Fruit fly (Drosophila melanogaster) whole organism, embryonic: ENCODE results near the gene spn-B.

Experiments
- BEAF-32 ChIP-seq: fragments of 200-800 bp; sonication (Bioruptor generic); optimal IDR thresholded peaks from 3 replicates; lab custom pipeline; 2017; ENCODE audit warnings: missing biosample characterization, missing genetic modification characterization, mild to moderate bottlenecking, moderate library complexity, missing genetic modification reagents
- Bteb2 ChIP-seq: fragments of 200-800 bp; sonication (Bioruptor generic); optimal IDR thresholded peaks from 2 replicates; lab custom pipeline; 2016; ENCODE audit warnings: missing biosample characterization, missing genetic modification characterization
- CG11093 ChIP-seq: fragments of 200-800 bp; sonication (Bioruptor generic); IDR thresholded peaks from 3 replicates; pipeline ENCODE4 v1.3.6; 2022; ENCODE audit warnings: missing biosample characterization, missing genetic modification characterization
- CG11456 ChIP-seq: fragments of 200-800 bp; sonication (Bioruptor generic); IDR thresholded peaks from 3 replicates; pipeline ENCODE4 v1.3.6; 2022; ENCODE audit warnings: missing biosample characterization, missing genetic modification characterization
- CG15011 ChIP-seq: fragments of 200-800 bp; sonication (Bioruptor generic); optimal IDR thresholded peaks from 3 replicates; lab custom pipeline; 2018; ENCODE audit warnings: missing biosample characterization, mild to moderate bottlenecking, missing genetic modification characterization
- CG16815 ChIP-seq: fragments of 200-800 bp; sonication (Bioruptor generic); optimal IDR thresholded peaks from 3 replicates; lab custom pipeline; 2017; ENCODE audit warnings: missing biosample characterization, mild to moderate bottlenecking, missing genetic modification characterization
- CG18011 ChIP-seq: fragments of 200-800 bp; sonication (Bioruptor generic); optimal IDR thresholded peaks from 2 replicates; lab custom pipeline; 2017; ENCODE audit warnings: missing biosample characterization, missing genetic modification characterization, mild to moderate bottlenecking, moderate library complexity, missing genotype
- CG18476 ChIP-seq: fragments of 200-800 bp; sonication (Bioruptor generic); optimal IDR thresholded peaks from 2 replicates; lab custom pipeline; 2016; ENCODE audit warnings: missing biosample characterization, mild to moderate bottlenecking, missing genetic modification characterization
- CG30020 ChIP-seq: fragments of 200-800 bp; optimal IDR thresholded peaks from 2 replicates; lab custom pipeline; 2019; ENCODE audit warnings: missing biosample characterization, mild to moderate bottlenecking, missing genetic modification characterization, moderate library complexity
- CG33557 ChIP-seq: fragments of 200-800 bp; sonication (Bioruptor generic); optimal IDR thresholded peaks from 2 replicates; lab custom pipeline; 2019; ENCODE audit warnings: missing biosample characterization, mild to moderate bottlenecking, missing genetic modification characterization, moderate library complexity
- CG34224 ChIP-seq: fragments of 200-800 bp; sonication (Bioruptor generic); IDR thresholded peaks from 3 replicates; pipeline ENCODE4 v1.3.6; 2022; ENCODE audit warnings: missing biosample characterization, missing genetic modification characterization; ENCODE audit not compliant: partially characterized antibody
- CG34376 ChIP-seq: fragments of 200-800 bp; sonication (Bioruptor generic); optimal IDR thresholded peaks from 2 replicates; lab custom pipeline; 2018; ENCODE audit warnings: missing biosample characterization, mild to moderate bottlenecking, missing genetic modification characterization
- CG3838 ChIP-seq: fragments of 200-800 bp; sonication (Bioruptor generic); optimal IDR thresholded peaks from 3 replicates; lab custom pipeline; 2016; ENCODE audit warnings: missing biosample characterization, missing genetic modification characterization
- CG5245 ChIP-seq: fragments of 200-800 bp; sonication (Bioruptor generic); optimal IDR thresholded peaks from 3 replicates; lab custom pipeline; 2016; ENCODE audit warnings: missing biosample characterization, missing genetic modification characterization
- CG6654 ChIP-seq: fragments of 200-800 bp; sonication (Bioruptor generic); optimal IDR thresholded peaks from 2 replicates; lab custom pipeline; 2017; ENCODE audit warnings: missing biosample characterization, mild to moderate bottlenecking, missing genetic modification characterization
- CG6854 ChIP-seq: fragments of 200-800 bp; sonication (Bioruptor generic); optimal IDR thresholded peaks from 3 replicates; lab custom pipeline; 2017; ENCODE audit warnings: missing biosample characterization, mild to moderate bottlenecking, missing genetic modification characterization
- CG9609 ChIP-seq: fragments of 200-800 bp; sonication (Bioruptor generic); optimal IDR thresholded peaks from 3 replicates; lab custom pipeline; 2016; ENCODE audit warnings: missing biosample characterization, missing genetic modification characterization
- CG9797 ChIP-seq: fragments of 200-800 bp; sonication (Bioruptor generic); optimal IDR thresholded peaks from 3 replicates; lab custom pipeline; 2018; ENCODE audit warnings: missing biosample characterization, mild to moderate bottlenecking, missing genetic modification characterization
- D ChIP-seq, 2 experiments: fragments of 200-800 bp in 1 of 2; fragments of >200 bp in 1 of 2; sonication (Bioruptor generic) in 1 of 2; optimal IDR thresholded peaks; 2 replicates in 1 of 2; 3 replicates in 1 of 2; lab custom pipeline; 2017; ENCODE audit warnings: mild to moderate bottlenecking in 1 of 2, missing biosample characterization in 1 of 2, missing genetic modification characterization in 1 of 2, missing genetic modification reagents in 1 of 2
- Dbx ChIP-seq: fragments of 200-800 bp; sonication (Bioruptor generic); IDR thresholded peaks from 3 replicates; pipeline ENCODE4 v1.3.6; 2022; ENCODE audit warnings: missing biosample characterization, missing genetic modification characterization
- Deaf1 ChIP-seq: fragments of 200-800 bp; optimal IDR thresholded peaks from 3 replicates; lab custom pipeline; 2019; ENCODE audit warnings: missing biosample characterization, mild to moderate bottlenecking, missing genetic modification characterization, moderate library complexity
- Doc3 ChIP-seq: fragments of 200-800 bp; sonication (Bioruptor generic); IDR thresholded peaks from 3 replicates; pipeline ENCODE4 v1.3.6; 2022; ENCODE audit warnings: missing biosample characterization, missing genetic modification characterization; ENCODE audit not compliant: partially characterized antibody
- ERR ChIP-seq: fragments of 200-800 bp; sonication (Bioruptor generic); optimal IDR thresholded peaks from 2 replicates; lab custom pipeline; 2016; ENCODE audit warnings: missing biosample characterization, missing genetic modification characterization
- Fer2 ChIP-seq: fragments of 200-800 bp; sonication (Bioruptor generic); optimal IDR thresholded peaks from 2 replicates; lab custom pipeline; 2018; ENCODE audit warnings: missing biosample characterization, mild to moderate bottlenecking, missing genetic modification characterization, moderate library complexity
- HLH54F ChIP-seq: fragments of 200-800 bp; sonication (Bioruptor generic); optimal IDR thresholded peaks from 3 replicates; lab custom pipeline; 2016; ENCODE audit warnings: missing biosample characterization, missing genetic modification characterization
- Hmr ChIP-seq: fragments of 200-800 bp; sonication (Bioruptor generic); optimal IDR thresholded peaks from 3 replicates; lab custom pipeline; 2017; ENCODE audit warnings: mild to moderate bottlenecking, missing biosample characterization, missing genetic modification reagents, missing genetic modification characterization
- Hr51 ChIP-seq, 2 experiments: fragments of 200-800 bp; sonication (Bioruptor generic); optimal IDR thresholded peaks; 2 replicates in 1 of 2; 3 replicates in 1 of 2; lab custom pipeline; 2016 to 2018; ENCODE audit warnings: missing biosample characterization in 2 of 2, missing genetic modification characterization in 2 of 2, mild to moderate bottlenecking in 1 of 2, moderate library complexity in 1 of 2
- Mes4 ChIP-seq: fragments of 200-800 bp; sonication (Bioruptor generic); optimal IDR thresholded peaks from 2 replicates; lab custom pipeline; 2016; ENCODE audit warnings: missing biosample characterization, missing genetic modification characterization
- PHDP ChIP-seq: fragments of 200-800 bp; sonication (Bioruptor generic); optimal IDR thresholded peaks from 3 replicates; lab custom pipeline; 2018; ENCODE audit warnings: missing biosample characterization, mild to moderate bottlenecking, missing genetic modification characterization, moderate library complexity
- Spps ChIP-seq: fragments of 200-800 bp; sonication (Bioruptor generic); optimal IDR thresholded peaks from 2 replicates; lab custom pipeline; 2018; ENCODE audit warnings: missing biosample characterization, mild to moderate bottlenecking, missing genetic modification characterization
- Stat92E ChIP-seq, 3 experiments: fragments of >200 bp in 2 of 3; fragments of 200-800 bp in 1 of 3; sonication (Bioruptor generic) in 1 of 3; optimal IDR thresholded peaks; 2 replicates each; lab custom pipeline; 2017 to 2019; ENCODE audit warnings: missing biosample characterization in 3 of 3, missing genetic modification characterization in 3 of 3, mild to moderate bottlenecking in 1 of 3, moderate library complexity in 1 of 3
- Xbp1 ChIP-seq: fragments of 200-800 bp; sonication (Bioruptor generic); optimal IDR thresholded peaks from 3 replicates; lab custom pipeline; 2016; ENCODE audit warnings: missing biosample characterization, mild to moderate bottlenecking, missing genetic modification characterization
- Xrp1 ChIP-seq: fragments of 200-800 bp; sonication (Bioruptor generic); IDR thresholded peaks from 2 replicates; pipeline ENCODE4 v1.3.6; 2022; ENCODE audit warnings: missing biosample characterization, missing genetic modification characterization
- aop ChIP-seq: fragments of 200-800 bp; sonication (Bioruptor generic); IDR thresholded peaks from 2 replicates; pipeline ENCODE4 v1.3.6; 2022; ENCODE audit warnings: missing biosample characterization, missing genetic modification characterization
- ci ChIP-seq: fragments of 200-800 bp; sonication (Bioruptor generic); IDR thresholded peaks from 3 replicates; pipeline ENCODE4 v1.3.6; 2022; ENCODE audit warnings: missing biosample characterization, missing genetic modification characterization
- cwo ChIP-seq: fragments of 200-800 bp; sonication (Bioruptor generic); optimal IDR thresholded peaks from 3 replicates; lab custom pipeline; 2017; ENCODE audit warnings: missing biosample characterization, missing genetic modification characterization, mild to moderate bottlenecking, moderate library complexity, missing genetic modification reagents
- dan ChIP-seq: fragments of 200-800 bp; sonication (Bioruptor generic); IDR thresholded peaks from 2 replicates; pipeline ENCODE4 v1.3.6; 2022; ENCODE audit warnings: missing biosample characterization, missing genetic modification characterization
- danr ChIP-seq: fragments of 200-800 bp; sonication (Bioruptor generic); IDR thresholded peaks from 2 replicates; pipeline ENCODE4 v1.3.6; 2022; ENCODE audit warnings: missing biosample characterization, missing genetic modification characterization
- ewg ChIP-seq: fragments of 200-800 bp; sonication (Bioruptor generic); optimal IDR thresholded peaks from 3 replicates; lab custom pipeline; 2017; ENCODE audit warnings: mild to moderate bottlenecking, missing biosample characterization, missing genetic modification reagents, missing genetic modification characterization
- fd96Cb ChIP-seq: fragments of 200-800 bp; sonication (Bioruptor generic); optimal IDR thresholded peaks from 2 replicates; lab custom pipeline; 2018; ENCODE audit warnings: missing biosample characterization, mild to moderate bottlenecking, missing genetic modification characterization, moderate library complexity
- gcm ChIP-seq: fragments of 200-800 bp; sonication (Bioruptor generic); optimal IDR thresholded peaks from 2 replicates; lab custom pipeline; 2019; ENCODE audit warnings: missing biosample characterization, mild to moderate bottlenecking, missing genetic modification characterization, moderate library complexity
- hbn ChIP-seq: fragments of 200-800 bp; sonication (Bioruptor generic); IDR thresholded peaks from 2 replicates; pipeline ENCODE4 v1.3.6; 2022; ENCODE audit warnings: missing biosample characterization, missing genetic modification characterization; ENCODE audit not compliant: partially characterized antibody
- her ChIP-seq: fragments of 200-800 bp; sonication (Bioruptor generic); optimal IDR thresholded peaks from 2 replicates; lab custom pipeline; 2016; ENCODE audit warnings: missing biosample characterization, missing genetic modification characterization
- nerfin-1 ChIP-seq: fragments of 200-800 bp; sonication (Bioruptor generic); optimal IDR thresholded peaks from 3 replicates; lab custom pipeline; 2019; ENCODE audit warnings: missing biosample characterization, mild to moderate bottlenecking, missing genetic modification characterization, moderate library complexity
- oc ChIP-seq: fragments of 200-800 bp; sonication (Bioruptor generic); optimal IDR thresholded peaks from 2 replicates; lab custom pipeline; 2018; ENCODE audit warnings: missing biosample characterization, mild to moderate bottlenecking, missing genetic modification characterization, moderate library complexity
- org-1 ChIP-seq: fragments of 200-800 bp; sonication (Bioruptor generic); optimal IDR thresholded peaks from 2 replicates; lab custom pipeline; 2017; ENCODE audit warnings: missing biosample characterization, missing genetic modification characterization
- ro ChIP-seq: fragments of 200-800 bp; sonication (Bioruptor generic); IDR thresholded peaks from 2 replicates; pipeline ENCODE4 v1.3.6; 2022; ENCODE audit warnings: missing biosample characterization, missing genetic modification characterization
- stc ChIP-seq: fragments of 200-800 bp; sonication (Bioruptor generic); IDR thresholded peaks from 2 replicates; pipeline ENCODE4 v1.3.6; 2022; ENCODE audit warnings: missing biosample characterization, missing genetic modification characterization
- tio ChIP-seq: fragments of 200-800 bp; sonication (Bioruptor generic); optimal IDR thresholded peaks from 2 replicates; lab custom pipeline; 2017; ENCODE audit warnings: missing biosample characterization, missing genetic modification characterization, inconsistent platforms

Gene spn-B

dm6 chr3R:14353733-14354152, 25.9 kb downstream of the spn-B start (continued):
- TF ChIP-seq CG18011 (GFP tag; lab: Kevin White, UChicago) = no peak
- peak; percentile 77 for TF ChIP-seq PHDP (tag; lab: Kevin White, UChicago)
- peak; percentile 39 for TF ChIP-seq CG16815
- TF ChIP-seq Hr51 (GFP tag; optimal IDR thresholded peaks at IDR 0.05; lab: Kevin White, UChicago) = peak in 1 of 2 experiments; percentile 80
- peak; percentile 68; the same call in 1 of the 2 replicates for TF ChIP-seq danr (GFP tag; lab: Robert Waterston, UW)
- no peak for TF ChIP-seq her
- TF ChIP-seq ERR (GFP tag; lab: Kevin White, UChicago) = no peak
- peak; percentile 50 for TF ChIP-seq CG34376 (GFP tag; lab: Kevin White, UChicago)
- no peak for TF ChIP-seq Mes4 (GFP tag; lab: Kevin White, UChicago)
- TF ChIP-seq gcm = peak; percentile 62
- TF ChIP-seq CG11093 (GFP tag; lab: Robert Waterston, UW) = 0 out of 3 replicates have a peak, but pooled peaks have one; percentile 42
- TF ChIP-seq dan (GFP tag; lab: Robert Waterston, UW) = no peak
- peak; percentile 74 for TF ChIP-seq CG6854 (GFP tag; lab: Kevin White, UChicago)
- TF ChIP-seq Xrp1 = peak; percentile 71; the same call in 1 of the 2 replicates
- peak; percentile 48 for TF ChIP-seq Spps (tag; lab: Kevin White, UChicago)
- no peak for TF ChIP-seq CG33557 (GFP tag; lab: Kevin White, UChicago)
- no peak for TF ChIP-seq CG9797 (GFP tag; lab: Kevin White, UChicago)
- peak; percentile 57 for TF ChIP-seq Xbp1 (GFP tag; lab: Kevin White, UChicago)
- TF ChIP-seq aop = no peak
- no peak for TF ChIP-seq CG34224 (GFP tag; lab: Robert Waterston, UW)
- TF ChIP-seq BEAF-32 (GFP tag; lab: Kevin White, UChicago) = no peak
- TF ChIP-seq CG15011 (GFP tag; lab: Kevin White, UChicago) = peak; percentile 69
- peak; percentile 75 for TF ChIP-seq Hmr (GFP tag; lab: Kevin White, UChicago)
- TF ChIP-seq CG18476 = peak; percentile 49
- TF ChIP-seq org-1 (GFP tag; lab: Kevin White, UChicago) = peak; percentile 63
- TF ChIP-seq Stat92E (GFP tag; optimal IDR thresholded peaks at IDR 0.05; lab: Kevin White, UChicago) = no peak
- TF ChIP-seq ewg (GFP tag; lab: Kevin White, UChicago) = peak; percentile 39
- peak; percentile 49 for TF ChIP-seq CG5245
- peak; percentile 66; the same call in 2 of the 3 replicates for TF ChIP-seq Dbx (GFP tag; lab: Robert Waterston, UW)
- no peak for TF ChIP-seq D (optimal IDR thresholded peaks at IDR 0.05; lab: Kevin White, UChicago)
- peak; percentile 69 for TF ChIP-seq D (GFP tag; optimal IDR thresholded peaks at IDR 0.05; lab: Kevin White, UChicago)
- TF ChIP-seq CG6654 (GFP tag; lab: Kevin White, UChicago) = peak; percentile 33
- TF ChIP-seq Fer2 (tag; lab: Kevin White, UChicago) = peak; percentile 70
- 0 out of 3 replicates have a peak, but pooled peaks have one; percentile 17 for TF ChIP-seq ci (GFP tag; lab: Robert Waterston, UW)
- peak; percentile 77 for TF ChIP-seq cwo (GFP tag; lab: Kevin White, UChicago)
- peak; percentile 40 for TF ChIP-seq Deaf1 (tag; lab: Kevin White, UChicago)
- no peak; the same call in 1 of the 2 replicates for TF ChIP-seq ro (GFP tag; lab: Robert Waterston, UW)
- no peak for TF ChIP-seq Doc3 (GFP tag; lab: Robert Waterston, UW)
- TF ChIP-seq CG9609 = no peak
- TF ChIP-seq CG30020 (tag; lab: Kevin White, UChicago) = peak; percentile 5
- TF ChIP-seq CG11456 (GFP tag; lab: Robert Waterston, UW) = no peak
- peak; percentile 78 for TF ChIP-seq fd96Cb
- peak; percentile 57 for TF ChIP-seq stc
- peak; percentile 16 for TF ChIP-seq oc (tag; lab: Kevin White, UChicago)
- no peak for TF ChIP-seq CG3838 (GFP tag; lab: Kevin White, UChicago)
- no peak for TF ChIP-seq Bteb2
- TF ChIP-seq tio (GFP tag; lab: Kevin White, UChicago) = peak; percentile 13
- TF ChIP-seq HLH54F = no peak
- peak; percentile 57 for TF ChIP-seq nerfin-1 (tag; lab: Kevin White, UChicago)
- TF ChIP-seq hbn = no peak
